Worm (Caenorhabditis elegans) whole organism, mixed stage, embryonic: Measurements from ENCODE around the gene T22B2.5.

Experiments used
- blmp-1 ChIP-seq: fragments of 150-350 bp; optimal IDR thresholded peaks from 2 replicates; lab custom pipeline; 2014; ENCODE audit warnings: missing biosample characterization, missing genetic modification characterization
- ces-1 ChIP-seq: fragments of 150-350 bp; optimal IDR thresholded peaks from 2 replicates; lab custom pipeline; 2014; ENCODE audit warnings: missing biosample characterization, missing genetic modification reagents, missing genetic modification characterization
- elt-1 ChIP-seq: sonication (generic microtip); optimal IDR thresholded peaks from 2 replicates; lab custom pipeline; 2017; ENCODE audit warnings: missing genetic modification characterization, mild to moderate bottlenecking, missing compliant biosample characterization, antibody characterized with exemption, moderate library complexity, borderline replicate concordance; ENCODE audit not compliant: insufficient read depth
- lin-32 ChIP-seq: fragments of 200-800 bp; sonication (Bioruptor generic); optimal IDR thresholded peaks from 2 replicates; lab custom pipeline; 2018; ENCODE audit warnings: mild to moderate bottlenecking, missing genetic modification characterization, missing compliant biosample characterization
- nhr-237 ChIP-seq: fragments of 150-350 bp; optimal IDR thresholded peaks from 2 replicates; lab custom pipeline; 2014; ENCODE audit warnings: missing biosample characterization, missing genetic modification characterization
- nhr-28 ChIP-seq: fragments of 150-350 bp; optimal IDR thresholded peaks from 2 replicates; lab custom pipeline; 2014; ENCODE audit warnings: missing biosample characterization, missing genetic modification characterization
- pha-4 ChIP-seq: fragments of 150-350 bp; optimal IDR thresholded peaks from 2 replicates; lab custom pipeline; 2018; ENCODE audit warnings: missing biosample characterization, missing genetic modification reagents, missing genetic modification characterization
- snpc-4 ChIP-seq: fragments of 150-350 bp; optimal IDR thresholded peaks from 2 replicates; lab custom pipeline; 2014; ENCODE audit warnings: missing biosample characterization, missing genetic modification characterization
- unc-39 ChIP-seq: fragments of 150-350 bp; optimal IDR thresholded peaks from 2 replicates; lab custom pipeline; 2014; ENCODE audit warnings: missing biosample characterization, missing genetic modification characterization
- unc-62 ChIP-seq: fragments of 150-350 bp; optimal IDR thresholded peaks from 2 replicates; lab custom pipeline; 2014; ENCODE audit warnings: missing biosample characterization, missing genetic modification reagents, missing genetic modification characterization
- ztf-11 ChIP-seq: fragments of 150-350 bp; optimal IDR thresholded peaks from 2 replicates; lab custom pipeline; 2014; ENCODE audit warnings: missing biosample characterization, missing genetic modification characterization

DNA sequence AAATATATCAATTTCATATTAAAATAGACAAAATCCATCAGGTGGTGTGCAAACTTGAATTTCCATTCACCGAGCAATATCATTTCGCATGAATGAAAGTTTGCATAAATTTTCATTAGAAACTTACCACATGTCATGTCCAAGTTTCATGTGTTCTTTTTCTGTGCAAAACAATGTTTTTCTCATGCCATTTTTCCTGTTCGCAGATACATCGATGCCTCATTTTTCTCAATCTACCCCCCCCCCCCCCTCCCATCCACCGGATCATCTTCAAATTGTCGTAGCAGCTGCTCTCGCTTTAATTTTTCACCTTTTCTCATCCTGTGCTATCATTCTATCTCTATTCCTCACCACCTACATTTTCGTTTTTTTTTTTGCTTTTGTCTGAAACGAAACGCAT is 27.8 kb upstream of the T22B2.5 start, which contains the start of gene T19D2.3:
- TF ChIP-seq ces-1 (no peak), unc-39 (tag; lab: Kevin White, UChicago) (no peak), nhr-237 (tag; lab: Kevin White, UChicago) (no peak), nhr-28 (tag; lab: Kevin White, UChicago) (no peak), unc-62 (no peak), elt-1 (tag; lab: Kevin White, UChicago) (no peak), pha-4 (tag; lab: Kevin White, UChicago) (no peak), lin-32 (no peak), blmp-1 (tag; lab: Kevin White, UChicago) (no peak), snpc-4 (tag; lab: Kevin White, UChicago) (no peak), ztf-11 (tag; lab: Kevin White, UChicago) (no peak)
